Fruit fly (Drosophila melanogaster) whole organism, embryonic: ENCODE measurements around the gene CG12194.
A peak's percentile ranks its signal among the peaks of the same experiment; 100 is the strongest.

Source experiments
- Bdp1 ChIP-seq: fragments of 200-800 bp; sonication (Bioruptor generic); optimal IDR thresholded peaks from 3 replicates; lab custom pipeline; 2016; ENCODE audit warnings: missing biosample characterization, missing genetic modification characterization
- Bgb ChIP-seq: fragments of 200-800 bp; sonication (Bioruptor generic); IDR thresholded peaks from 2 replicates; pipeline ENCODE4 v1.3.6; 2022; ENCODE audit warnings: missing biosample characterization, missing genetic modification characterization; ENCODE audit not compliant: partially characterized antibody
- BtbVII ChIP-seq: fragments of 200-800 bp; sonication (Bioruptor generic); optimal IDR thresholded peaks from 3 replicates; lab custom pipeline; 2017; ENCODE audit warnings: missing biosample characterization, mild to moderate bottlenecking, missing genetic modification characterization
- CG10366 ChIP-seq: fragments of 200-800 bp; sonication (Bioruptor generic); IDR thresholded peaks from 2 replicates; pipeline ENCODE4 v1.3.6; 2022; ENCODE audit warnings: missing biosample characterization, missing genetic modification characterization
- CG10979 ChIP-seq: fragments of 200-800 bp; sonication (Bioruptor generic); optimal IDR thresholded peaks from 2 replicates; lab custom pipeline; 2018; ENCODE audit warnings: missing biosample characterization, mild to moderate bottlenecking, missing genetic modification characterization, moderate library complexity
- CG12659 ChIP-seq: fragments of 200-800 bp; sonication (Bioruptor generic); optimal IDR thresholded peaks from 3 replicates; lab custom pipeline; 2017; ENCODE audit warnings: mild to moderate bottlenecking, missing biosample characterization, missing genetic modification reagents, missing genetic modification characterization
- CG15696 ChIP-seq: fragments of 200-800 bp; sonication (Bioruptor generic); optimal IDR thresholded peaks from 2 replicates; lab custom pipeline; 2019; ENCODE audit warnings: missing biosample characterization, mild to moderate bottlenecking, missing genetic modification characterization, moderate library complexity
- CG16813 ChIP-seq: fragments of 200-800 bp; sonication (Bioruptor generic); IDR thresholded peaks from 3 replicates; pipeline ENCODE4 v1.3.6; 2022; ENCODE audit warnings: missing biosample characterization, missing genetic modification characterization; ENCODE audit not compliant: partially characterized antibody
- CG17829 ChIP-seq: fragments of 200-800 bp; optimal IDR thresholded peaks from 2 replicates; lab custom pipeline; 2019; ENCODE audit warnings: missing biosample characterization, mild to moderate bottlenecking, missing genetic modification characterization, moderate library complexity
- CG18619 ChIP-seq: fragments of 200-800 bp; sonication (Bioruptor generic); optimal IDR thresholded peaks from 3 replicates; lab custom pipeline; 2017; ENCODE audit warnings: missing biosample characterization, mild to moderate bottlenecking, missing genetic modification characterization
- CG4360 ChIP-seq: fragments of 200-800 bp; sonication (Bioruptor generic); IDR thresholded peaks from 2 replicates; pipeline ENCODE4 v1.3.6; 2022; ENCODE audit warnings: missing biosample characterization, missing genetic modification characterization
- CG6791 ChIP-seq: fragments of 200-800 bp; sonication (Bioruptor generic); IDR thresholded peaks from 3 replicates; pipeline ENCODE4 v1.3.6; 2022; ENCODE audit warnings: missing biosample characterization, missing genetic modification characterization; ENCODE audit not compliant: partially characterized antibody
- CG7357 ChIP-seq: fragments of 200-800 bp; sonication (Bioruptor generic); IDR thresholded peaks from 3 replicates; pipeline ENCODE4 v1.3.6; 2022; ENCODE audit warnings: missing biosample characterization, missing genetic modification characterization
- CG8281 ChIP-seq: fragments of 200-800 bp; sonication (Bioruptor generic); optimal IDR thresholded peaks from 2 replicates; lab custom pipeline; 2018; ENCODE audit warnings: missing biosample characterization, mild to moderate bottlenecking, missing genetic modification characterization, moderate library complexity
- CG9215 ChIP-seq: fragments of 200-800 bp; sonication (Bioruptor generic); IDR thresholded peaks from 2 replicates; pipeline ENCODE4 v1.3.6; 2022; ENCODE audit warnings: missing biosample characterization, missing genetic modification characterization
- CG9437 ChIP-seq: fragments of 200-800 bp; sonication (Bioruptor generic); optimal IDR thresholded peaks from 2 replicates; lab custom pipeline; 2018; ENCODE audit warnings: missing biosample characterization, mild to moderate bottlenecking, missing genetic modification characterization
- CHES-1-like ChIP-seq: fragments of 200-800 bp; sonication (Bioruptor generic); optimal IDR thresholded peaks from 2 replicates; lab custom pipeline; 2016; ENCODE audit warnings: missing biosample characterization, missing genetic modification characterization
- CTCF ChIP-seq: fragments of 200-800 bp; sonication (Bioruptor generic); optimal IDR thresholded peaks from 2 replicates; lab custom pipeline; 2017; ENCODE audit warnings: missing biosample characterization, mild to moderate bottlenecking, missing genetic modification characterization, moderate library complexity
- Dll ChIP-seq: fragments of 200-800 bp; sonication (Bioruptor generic); IDR thresholded peaks from 4 replicates; pipeline ENCODE4 v1.3.6; 2022; ENCODE audit warnings: missing biosample characterization, missing genetic modification characterization; ENCODE audit not compliant: partially characterized antibody
- Fer1 ChIP-seq: fragments of 200-800 bp; sonication (Bioruptor generic); optimal IDR thresholded peaks from 2 replicates; lab custom pipeline; 2017; ENCODE audit warnings: missing biosample characterization, mild to moderate bottlenecking, missing genetic modification characterization
- HmgD ChIP-seq: fragments of 200-800 bp; sonication (Bioruptor generic); optimal IDR thresholded peaks from 3 replicates; lab custom pipeline; 2016; ENCODE audit warnings: missing biosample characterization, missing genetic modification characterization
- Lhr ChIP-seq: fragments of 200-800 bp; sonication (Bioruptor generic); optimal IDR thresholded peaks from 3 replicates; lab custom pipeline; 2017; ENCODE audit warnings: mild to moderate bottlenecking, missing biosample characterization, missing genetic modification reagents, missing genetic modification characterization
- MBD-R2 ChIP-seq: fragments of 200-800 bp; sonication (Bioruptor generic); IDR thresholded peaks from 2 replicates; pipeline ENCODE4 v1.3.6; 2022; ENCODE audit warnings: missing biosample characterization, missing genetic modification characterization
- Meics ChIP-seq: fragments of 200-800 bp; sonication (Bioruptor generic); optimal IDR thresholded peaks from 2 replicates; lab custom pipeline; 2017; ENCODE audit warnings: missing biosample characterization, mild to moderate bottlenecking, missing genetic modification characterization
- Nf-YA ChIP-seq: fragments of 200-800 bp; sonication (Bioruptor generic); IDR thresholded peaks from 2 replicates; pipeline ENCODE4 v1.3.6; 2022; ENCODE audit warnings: missing biosample characterization, missing genetic modification characterization
- PHDP ChIP-seq: fragments of 200-800 bp; sonication (Bioruptor generic); optimal IDR thresholded peaks from 3 replicates; lab custom pipeline; 2018; ENCODE audit warnings: missing biosample characterization, mild to moderate bottlenecking, missing genetic modification characterization, moderate library complexity
- Six4 ChIP-seq: fragments of 200-800 bp; sonication (Bioruptor generic); optimal IDR thresholded peaks from 2 replicates; lab custom pipeline; 2016; ENCODE audit warnings: missing biosample characterization, missing genetic modification characterization
- Xbp1 ChIP-seq: fragments of 200-800 bp; sonication (Bioruptor generic); optimal IDR thresholded peaks from 3 replicates; lab custom pipeline; 2016; ENCODE audit warnings: missing biosample characterization, mild to moderate bottlenecking, missing genetic modification characterization
- ac ChIP-seq: fragments of 200-800 bp; sonication (Bioruptor generic); optimal IDR thresholded peaks from 3 replicates; lab custom pipeline; 2017; ENCODE audit warnings: missing biosample characterization, mild to moderate bottlenecking, missing genetic modification characterization
- az2 ChIP-seq: fragments of 200-800 bp; sonication (Bioruptor generic); optimal IDR thresholded peaks from 3 replicates; lab custom pipeline; 2016; ENCODE audit warnings: missing biosample characterization, missing genetic modification characterization
- bbx ChIP-seq: fragments of 200-800 bp; sonication (Bioruptor generic); IDR thresholded peaks from 2 replicates; pipeline ENCODE4 v1.3.6; 2022; ENCODE audit warnings: missing biosample characterization, missing genetic modification characterization; ENCODE audit not compliant: partially characterized antibody
- cas ChIP-seq: fragments of 200-800 bp; sonication (Bioruptor generic); IDR thresholded peaks from 2 replicates; pipeline ENCODE4 v1.3.6; 2022; ENCODE audit warnings: missing biosample characterization, missing genetic modification characterization
- caup ChIP-seq: fragments of 200-800 bp; sonication (Bioruptor generic); optimal IDR thresholded peaks from 3 replicates; lab custom pipeline; 2017; ENCODE audit warnings: missing biosample characterization, mild to moderate bottlenecking, missing genetic modification characterization, moderate library complexity; ENCODE audit not compliant: severe bottlenecking
- chinmo ChIP-seq: fragments of 200-800 bp; sonication (Bioruptor generic); IDR thresholded peaks from 4 replicates; pipeline ENCODE4 v1.3.6; 2022; ENCODE audit warnings: missing biosample characterization, missing genetic modification characterization; ENCODE audit not compliant: partially characterized antibody
- ci ChIP-seq: fragments of 200-800 bp; sonication (Bioruptor generic); IDR thresholded peaks from 3 replicates; pipeline ENCODE4 v1.3.6; 2022; ENCODE audit warnings: missing biosample characterization, missing genetic modification characterization
- crol ChIP-seq: fragments of 200-800 bp; sonication (Bioruptor generic); IDR thresholded peaks from 2 replicates; pipeline ENCODE4 v1.3.6; 2022; ENCODE audit warnings: missing biosample characterization, missing genetic modification characterization
- cwo ChIP-seq: fragments of 200-800 bp; sonication (Bioruptor generic); optimal IDR thresholded peaks from 3 replicates; lab custom pipeline; 2017; ENCODE audit warnings: missing biosample characterization, missing genetic modification characterization, mild to moderate bottlenecking, moderate library complexity, missing genetic modification reagents
- dan ChIP-seq: fragments of 200-800 bp; sonication (Bioruptor generic); IDR thresholded peaks from 2 replicates; pipeline ENCODE4 v1.3.6; 2022; ENCODE audit warnings: missing biosample characterization, missing genetic modification characterization
- dimm ChIP-seq: fragments of 200-800 bp; sonication (Bioruptor generic); IDR thresholded peaks from 2 replicates; pipeline ENCODE4 v1.3.6; 2022; ENCODE audit warnings: missing biosample characterization, missing genetic modification characterization
- dmrt11E ChIP-seq: fragments of 200-800 bp; sonication (Bioruptor generic); optimal IDR thresholded peaks from 3 replicates; lab custom pipeline; 2018; ENCODE audit warnings: missing biosample characterization, mild to moderate bottlenecking, missing genetic modification characterization, moderate library complexity
- en ChIP-seq: fragments of 200-800 bp; sonication (Bioruptor generic); optimal IDR thresholded peaks from 2 replicates; lab custom pipeline; 2016; ENCODE audit warnings: missing biosample characterization, missing genetic modification characterization
- exex ChIP-seq: fragments of 200-800 bp; sonication (Bioruptor generic); optimal IDR thresholded peaks from 4 replicates; lab custom pipeline; 2018; ENCODE audit warnings: missing biosample characterization, mild to moderate bottlenecking, missing genetic modification characterization, moderate library complexity
- insv ChIP-seq, 2 experiments: fragments of 200-800 bp; sonication (Bioruptor generic); optimal IDR thresholded peaks; 3 replicates each; lab custom pipeline; 2016 to 2018; ENCODE audit warnings: missing biosample characterization in 2 of 2, missing genetic modification characterization in 2 of 2
- nom ChIP-seq: fragments of 200-800 bp; sonication (Bioruptor generic); optimal IDR thresholded peaks from 2 replicates; lab custom pipeline; 2017; ENCODE audit warnings: missing biosample characterization, missing genetic modification characterization, mild to moderate bottlenecking, moderate library complexity, missing genetic modification reagents
- otp ChIP-seq: fragments of 200-800 bp; sonication (Bioruptor generic); IDR thresholded peaks from 3 replicates; pipeline ENCODE4, ENCODE4 v1.3.6; 2022; ENCODE audit warnings: missing biosample characterization, missing genetic modification characterization
- sqz ChIP-seq: fragments of 200-800 bp; sonication (Bioruptor generic); optimal IDR thresholded peaks from 3 replicates; lab custom pipeline; 2018; ENCODE audit warnings: missing biosample characterization, mild to moderate bottlenecking, missing genetic modification characterization
- sr ChIP-seq: fragments of 200-800 bp; sonication (Bioruptor generic); IDR thresholded peaks from 3 replicates; pipeline ENCODE4 v1.3.6; 2022; ENCODE audit warnings: missing biosample characterization, missing genetic modification characterization
- twi ChIP-seq: fragments of 200-800 bp; optimal IDR thresholded peaks from 2 replicates; lab custom pipeline; 2019; ENCODE audit warnings: missing biosample characterization, mild to moderate bottlenecking, missing genetic modification characterization, moderate library complexity
- unpg ChIP-seq: fragments of 200-800 bp; sonication (Bioruptor generic); optimal IDR thresholded peaks from 3 replicates; lab custom pipeline; 2018; ENCODE audit warnings: missing biosample characterization, mild to moderate bottlenecking, missing genetic modification characterization, moderate library complexity

The CG12194 gene

DNA sequence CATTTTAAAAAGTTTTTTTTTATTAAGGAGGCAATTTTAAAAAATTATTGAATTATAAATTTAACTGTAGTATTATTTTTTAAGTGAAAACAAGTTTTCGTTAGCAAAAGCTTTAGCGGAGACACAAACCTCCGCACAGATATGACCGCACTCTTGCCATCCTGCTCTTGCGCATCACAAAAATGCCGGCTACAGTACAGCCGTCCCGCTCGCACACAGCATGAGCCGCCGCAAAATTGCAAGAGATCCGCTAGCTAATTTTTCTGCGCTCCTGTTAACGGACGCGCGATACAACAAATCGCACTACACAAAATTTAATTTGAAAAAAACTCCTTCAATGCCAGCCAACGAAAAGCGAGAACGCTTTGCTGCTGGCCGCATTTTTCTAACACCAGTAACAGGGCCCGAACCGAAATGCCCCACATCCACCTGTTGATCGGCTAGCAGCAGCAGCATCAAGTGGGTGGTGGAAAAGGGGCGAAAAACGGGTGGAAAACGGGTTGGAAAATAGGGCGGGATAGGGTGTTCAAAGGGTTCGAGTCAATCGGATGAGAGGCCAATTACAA is 28.0 kb upstream of the CG12194 start (continued):
- TF ChIP-seq PHDP (tag; lab: Kevin White, UChicago) = peak; percentile 72
- peak; percentile 15 for TF ChIP-seq Fer1 (GFP tag; lab: Kevin White, UChicago)
- TF ChIP-seq CTCF = peak; percentile 48
- no peak for TF ChIP-seq en (GFP tag; lab: Kevin White, UChicago)
- TF ChIP-seq CG15696 (tag; lab: Kevin White, UChicago) = no peak
- peak; percentile 52 for TF ChIP-seq bbx (GFP tag; lab: Robert Waterston, UW)
- peak; percentile 26 for TF ChIP-seq CG10979 (tag; lab: Kevin White, UChicago)
- peak; percentile 17 for TF ChIP-seq HmgD (GFP tag; lab: Kevin White, UChicago)
- no peak for TF ChIP-seq cas (GFP tag; lab: Robert Waterston, UW)
- TF ChIP-seq CHES-1-like = peak; percentile 70
- TF ChIP-seq cwo = no peak
- peak; percentile 91 for TF ChIP-seq chinmo (GFP tag; lab: Robert Waterston, UW)
- peak; percentile 43 for TF ChIP-seq Xbp1 (GFP tag; lab: Kevin White, UChicago)
- 0 out of 3 replicates have a peak, but pooled peaks have one; percentile 46 for TF ChIP-seq CG16813
- TF ChIP-seq Dll (GFP tag; lab: Robert Waterston, UW) = peak; percentile 52; the same call in 3 of the 4 replicates
- peak; percentile 39 for TF ChIP-seq az2 (GFP tag; lab: Kevin White, UChicago)
- TF ChIP-seq CG10366 (GFP tag; lab: Robert Waterston, UW) = peak; percentile 13; the same call in 1 of the 2 replicates
- TF ChIP-seq nom (GFP tag; lab: Kevin White, UChicago) = peak; percentile 2
- no peak for TF ChIP-seq CG7357
- peak; percentile 46 for TF ChIP-seq dmrt11E
- peak; percentile 14 for TF ChIP-seq exex
- TF ChIP-seq insv (GFP tag; optimal IDR thresholded peaks at IDR 0.05; lab: Kevin White, UChicago) = peak in 1 of 2 experiments; percentile 47
- TF ChIP-seq CG9437 = no peak
- peak; percentile 64 for TF ChIP-seq CG17829 (tag; lab: Kevin White, UChicago)
- no peak for TF ChIP-seq CG9215 (GFP tag; lab: Robert Waterston, UW)
- no peak for TF ChIP-seq ac
- TF ChIP-seq CG6791 (GFP tag; lab: Robert Waterston, UW) = peak; percentile 68
- TF ChIP-seq CG4360 (GFP tag; lab: Robert Waterston, UW) = 0 out of 2 replicates have a peak, but pooled peaks have one; percentile 38
- peak; percentile 25 for TF ChIP-seq CG18619 (GFP tag; lab: Kevin White, UChicago)
- TF ChIP-seq ci = peak; percentile 54; the same call in 1 of the 3 replicates
- peak; percentile 31; the same call in 1 of the 2 replicates for TF ChIP-seq Nf-YA (GFP tag; lab: Robert Waterston, UW)
- TF ChIP-seq sr (GFP tag; lab: Robert Waterston, UW) = no peak
- TF ChIP-seq Meics (GFP tag; lab: Kevin White, UChicago) = peak; percentile 21
- no peak for TF ChIP-seq CG8281
- no peak for TF ChIP-seq Six4
- peak; percentile 24 for TF ChIP-seq twi
- TF ChIP-seq Bgb (GFP tag; lab: Robert Waterston, UW) = peak; percentile 72; the same call in 1 of the 2 replicates
- peak; percentile 95 for TF ChIP-seq sqz
- TF ChIP-seq unpg (GFP tag; lab: Kevin White, UChicago) = peak; percentile 52
- no peak for TF ChIP-seq dimm (GFP tag; lab: Robert Waterston, UW)
- peak; percentile 24 for TF ChIP-seq Bdp1
- TF ChIP-seq Lhr (GFP tag; lab: Kevin White, UChicago) = peak; percentile 100
- TF ChIP-seq MBD-R2 (GFP tag; lab: Robert Waterston, UW) = peak; percentile 17; the same call in 1 of the 2 replicates
- TF ChIP-seq BtbVII (GFP tag; lab: Kevin White, UChicago) = no peak
- peak; percentile 71 for TF ChIP-seq CG12659
- peak; percentile 65 for TF ChIP-seq caup
- TF ChIP-seq dan (GFP tag; lab: Robert Waterston, UW) = no peak
- TF ChIP-seq crol (GFP tag; lab: Robert Waterston, UW) = no peak
- TF ChIP-seq otp (GFP tag; lab: Robert Waterston, UW) = no peak; the same call in 2 of the 3 replicates
